Worm (Caenorhabditis elegans): ENCODE measurements around the gene tbc-19.

Gene tbc-19

ce11 chrX:13973769-13974168 lies 38.5 kb downstream of the tbc-19 start:
- no peak for TF ChIP-seq nhr-43 (tag; optimal IDR thresholded peaks at IDR 0.05; ENCODE audit: poor library complexity, severe bottlenecking)
- no peak for TF ChIP-seq nhr-237 (tag; optimal IDR thresholded peaks at IDR 0.05)
- TF ChIP-seq tbx-2 (tag; optimal IDR thresholded peaks at IDR 0.05) = no peak
- TF ChIP-seq hmg-11 (tag; optimal IDR thresholded peaks at IDR 0.05) = peak; percentile 32
- TF ChIP-seq nhr-25 (tag; optimal IDR thresholded peaks at IDR 0.05) = no peak
- TF ChIP-seq egl-5 (tag; optimal IDR thresholded peaks at IDR 0.05) = peak; percentile 19
- TF ChIP-seq ZK546.5 (tag; optimal IDR thresholded peaks at IDR 0.05) = no peak
- TF ChIP-seq skn-1 (tag; optimal IDR thresholded peaks at IDR 0.05) = peak; percentile 12
- TF ChIP-seq ceh-9 (tag; optimal IDR thresholded peaks at IDR 0.05) = no peak
- peak; percentile 80 for TF ChIP-seq lin-39 (tag; optimal IDR thresholded peaks at IDR 0.05)
- no peak for TF ChIP-seq R02D3.7 (tag; optimal IDR thresholded peaks at IDR 0.05)
- TF ChIP-seq mdl-1 (tag; optimal IDR thresholded peaks at IDR 0.05) = peak; percentile 4
- no peak for TF ChIP-seq nhr-77 (tag; optimal IDR thresholded peaks at IDR 0.05)
- TF ChIP-seq nhr-76 (tag; optimal IDR thresholded peaks at IDR 0.05) = no peak
- no peak for TF ChIP-seq unc-39 (tag; optimal IDR thresholded peaks at IDR 0.05)
- no peak for TF ChIP-seq daf-12 (tag; optimal IDR thresholded peaks at IDR 0.05)
- no peak for TF ChIP-seq nhr-11 (tag; optimal IDR thresholded peaks at IDR 0.05)
- TF ChIP-seq fkh-10 (GFP tag; optimal IDR thresholded peaks at IDR 0.05) = peak; percentile 4
- TF ChIP-seq pqm-1 (tag; optimal IDR thresholded peaks at IDR 0.05) = peak; percentile 10
- TF ChIP-seq nhr-23 (tag; optimal IDR thresholded peaks at IDR 0.05) = no peak
- no peak for TF ChIP-seq mml-1 (tag; optimal IDR thresholded peaks at IDR 0.05)
- no peak for TF ChIP-seq lsy-12 (tag; optimal IDR thresholded peaks at IDR 0.05)
- TF ChIP-seq nfya-1 (tag; optimal IDR thresholded peaks at IDR 0.05; ENCODE audit: insufficient read depth) = peak; percentile 74
- TF ChIP-seq lin-15B (tag; optimal IDR thresholded peaks at IDR 0.05) = peak; percentile 46
- TF ChIP-seq ceh-82 (tag; optimal IDR thresholded peaks at IDR 0.05) = no peak
- no peak for TF ChIP-seq nhr-12 (tag; optimal IDR thresholded peaks at IDR 0.05)
- no peak for TF ChIP-seq zag-1 (tag; optimal IDR thresholded peaks at IDR 0.05)
- no peak for TF ChIP-seq elt-3 (tag; optimal IDR thresholded peaks at IDR 0.05)
- no peak for TF ChIP-seq elt-1 (tag; optimal IDR thresholded peaks at IDR 0.05)
- peak; percentile 13 for TF ChIP-seq elt-2 (tag; optimal IDR thresholded peaks at IDR 0.05)
- TF ChIP-seq ztf-4 (tag; optimal IDR thresholded peaks at IDR 0.05) = no peak
- no peak for TF ChIP-seq ceh-28 (tag; optimal IDR thresholded peaks at IDR 0.05)
- TF ChIP-seq pha-4 (tag; optimal IDR thresholded peaks at IDR 0.05) = peak; percentile 23
- peak; percentile 3 for TF ChIP-seq jun-1 (tag; optimal IDR thresholded peaks at IDR 0.05)
- no peak for TF ChIP-seq ceh-16 (tag; optimal IDR thresholded peaks at IDR 0.05)
- TF ChIP-seq snpc-4 (tag; optimal IDR thresholded peaks at IDR 0.05) = no peak
- no peak for TF ChIP-seq fkh-2 (tag; optimal IDR thresholded peaks at IDR 0.05)

ce11 chrX:13969257-13969968 lies 42.9 kb downstream of the tbc-19 start:
- peak; percentile 24 for TF ChIP-seq skn-1 (tag; optimal IDR thresholded peaks at IDR 0.05)
- TF ChIP-seq nhr-11 (tag; optimal IDR thresholded peaks at IDR 0.05) = peak; percentile 60
- TF ChIP-seq pqm-1 (tag; optimal IDR thresholded peaks at IDR 0.05) = peak; percentile 27
- peak; percentile 57 for TF ChIP-seq elt-1 (tag; optimal IDR thresholded peaks at IDR 0.05)
- peak; percentile 40 for TF ChIP-seq fkh-2 (tag; optimal IDR thresholded peaks at IDR 0.05)
- TF ChIP-seq ztf-4 (tag; optimal IDR thresholded peaks at IDR 0.05) = peak; percentile 48
- peak; percentile 41 for TF ChIP-seq egl-5 (tag; optimal IDR thresholded peaks at IDR 0.05)
- peak; percentile 68 for TF ChIP-seq elt-2 (tag; optimal IDR thresholded peaks at IDR 0.05)
- TF ChIP-seq tbx-2 (tag; optimal IDR thresholded peaks at IDR 0.05) = peak; percentile 55
- no peak for TF ChIP-seq ama-1 (optimal IDR thresholded peaks at IDR 0.05)
- peak; percentile 55 for TF ChIP-seq lsy-12 (tag; optimal IDR thresholded peaks at IDR 0.05)
- TF ChIP-seq pha-4 (tag; optimal IDR thresholded peaks at IDR 0.05) = peak; percentile 90
- TF ChIP-seq fos-1 (tag; optimal IDR thresholded peaks at IDR 0.05) = no peak
- TF ChIP-seq lin-39 (tag; optimal IDR thresholded peaks at IDR 0.05) = peak; percentile 50
- TF ChIP-seq lin-15B (tag; optimal IDR thresholded peaks at IDR 0.05) = peak; percentile 20
- TF ChIP-seq egl-27 (tag; optimal IDR thresholded peaks at IDR 0.05) = peak; percentile 48
- TF ChIP-seq snpc-4 (tag; optimal IDR thresholded peaks at IDR 0.05) = peak; percentile 63
- peak; percentile 31 for TF ChIP-seq nhr-23 (tag; optimal IDR thresholded peaks at IDR 0.05)
- TF ChIP-seq nfya-1 (tag; optimal IDR thresholded peaks at IDR 0.05; ENCODE audit: insufficient read depth) = peak; percentile 63
- peak; percentile 10 for TF ChIP-seq R02D3.7 (tag; optimal IDR thresholded peaks at IDR 0.05)
- peak; percentile 76 for TF ChIP-seq jun-1 (tag; optimal IDR thresholded peaks at IDR 0.05)
- no peak for TF ChIP-seq ceh-82 (tag; optimal IDR thresholded peaks at IDR 0.05)
- TF ChIP-seq ceh-28 (tag; optimal IDR thresholded peaks at IDR 0.05) = peak; percentile 62
- TF ChIP-seq zag-1 (tag; optimal IDR thresholded peaks at IDR 0.05) = no peak
- TF ChIP-seq hmg-11 (tag; optimal IDR thresholded peaks at IDR 0.05) = peak; percentile 95
- TF ChIP-seq unc-39 (tag; optimal IDR thresholded peaks at IDR 0.05) = no peak
- peak; percentile 79 for TF ChIP-seq unc-62 (GFP tag; optimal IDR thresholded peaks at IDR 0.05)
- no peak for TF ChIP-seq ceh-16 (tag; optimal IDR thresholded peaks at IDR 0.05)
